Worm (Caenorhabditis elegans) whole organism, L4 larva: ENCODE results near the gene F43E2.11.
A peak's percentile ranks its signal among the peaks of the same experiment; 100 is the strongest.

Experiments used
- F44E2.7 ChIP-seq: fragments of 200-800 bp; sonication (Bioruptor generic); IDR thresholded peaks from 2 replicates; pipeline ENCODE4 v2.1.2; 2022; ENCODE audit warnings: missing genetic modification characterization, missing compliant biosample characterization
- T26A8.4 ChIP-seq: fragments of 200-800 bp; sonication (Bioruptor generic); IDR thresholded peaks from 2 replicates; pipeline ENCODE4 v1.3.6; 2022; ENCODE audit warnings: missing genetic modification characterization, missing compliant biosample characterization
- Y48G9A.11 ChIP-seq: fragments of 200-800 bp; sonication (Bioruptor generic); IDR thresholded peaks from 2 replicates; pipeline ENCODE4 v1.3.6; 2022; ENCODE audit warnings: missing genetic modification reagents, missing genetic modification characterization, missing compliant biosample characterization
- Y75B8A.6 ChIP-seq: fragments of 200-800 bp; sonication (Bioruptor generic); IDR thresholded peaks from 2 replicates; pipeline ENCODE4 v1.3.6; 2022; ENCODE audit warnings: missing genetic modification reagents, missing genetic modification characterization, missing compliant biosample characterization
- aha-1 ChIP-seq: fragments of 150-350 bp; peaks from one replicate; lab custom pipeline; 2014; ENCODE audit warnings: missing biosample characterization, missing genetic modification characterization
- ama-1 ChIP-seq: fragments of 150-350 bp; optimal IDR thresholded peaks from 2 replicates; lab custom pipeline; 2014; ENCODE audit warnings: inconsistent platforms, mixed read lengths
- arid-1 ChIP-seq: fragments of 200-800 bp; sonication (Bioruptor generic); conservative IDR thresholded peaks from 2 replicates; pipeline ENCODE4 v1.3.6; 2022; ENCODE audit warnings: missing genetic modification reagents, missing genetic modification characterization, missing compliant biosample characterization
- daf-12 ChIP-seq: fragments of 150-350 bp; optimal IDR thresholded peaks from 2 replicates; lab custom pipeline; 2014; ENCODE audit warnings: missing biosample characterization, missing genetic modification reagents, missing genetic modification characterization
- daf-16 ChIP-seq, 3 experiments: sonication (generic microtip); optimal IDR thresholded peaks; 2 replicates each; lab custom pipeline; 2016 to 2017; ENCODE audit warnings: missing genetic modification characterization in 3 of 3, missing genetic modification reagents in 3 of 3, mild to moderate bottlenecking in 2 of 3, missing compliant biosample characterization in 2 of 3, missing biosample characterization in 1 of 3, moderate library complexity in 1 of 3
- dmd-6 ChIP-seq: fragments of 200-800 bp; sonication (Bioruptor generic); IDR thresholded peaks from 2 replicates; pipeline ENCODE4 v1.3.6; 2022; ENCODE audit warnings: missing genetic modification reagents, missing genetic modification characterization, missing compliant biosample characterization
- dpl-1 ChIP-seq: fragments of 150-350 bp; optimal IDR thresholded peaks from 2 replicates; lab custom pipeline; 2014; ENCODE audit warnings: missing biosample characterization, missing genetic modification reagents, missing genetic modification characterization
- duxl-1 ChIP-seq: sonication (generic microtip); optimal IDR thresholded peaks from 2 replicates; lab custom pipeline; 2016; ENCODE audit warnings: mild to moderate bottlenecking, missing genetic modification characterization, moderate library complexity, missing compliant biosample characterization; ENCODE audit not compliant: poor library complexity
- dve-1 ChIP-seq: sonication (generic microtip); optimal IDR thresholded peaks from 2 replicates; lab custom pipeline; 2017; ENCODE audit warnings: antibody characterized with exemption, mild to moderate bottlenecking, missing genetic modification characterization, missing compliant biosample characterization; ENCODE audit not compliant: insufficient read depth
- egl-43 ChIP-seq: fragments of 200-800 bp; sonication (Bioruptor generic); IDR thresholded peaks from 2 replicates; pipeline ENCODE4 v1.3.6; 2022; ENCODE audit warnings: missing genetic modification reagents, missing genetic modification characterization, missing compliant biosample characterization
- fkh-10 ChIP-seq: fragments of 150-350 bp; optimal IDR thresholded peaks from 2 replicates; lab custom pipeline; 2014; ENCODE audit warnings: missing biosample characterization, missing genetic modification reagents, missing genetic modification characterization
- hif-1 ChIP-seq, 2 experiments: sonication (generic microtip); optimal IDR thresholded peaks; 2 replicates each; lab custom pipeline; 2016 to 2017; ENCODE audit warnings: missing compliant biosample characterization in 2 of 2, missing genetic modification characterization in 2 of 2, missing genetic modification reagents in 2 of 2, missing genotype in 2 of 2, mild to moderate bottlenecking in 1 of 2
- hlh-11 ChIP-seq: fragments of 200-800 bp; sonication (Bioruptor generic); optimal IDR thresholded peaks from 2 replicates; lab custom pipeline; 2018; ENCODE audit warnings: mild to moderate bottlenecking, missing genetic modification characterization, missing compliant biosample characterization
- lin-13 ChIP-seq: fragments of 150-350 bp; optimal IDR thresholded peaks from 2 replicates; lab custom pipeline; 2014; ENCODE audit warnings: missing biosample characterization, missing genetic modification reagents, missing genetic modification characterization
- lin-29 ChIP-seq: fragments of 200-800 bp; sonication (Bioruptor generic); IDR thresholded peaks from 2 replicates; pipeline ENCODE4 v1.3.6; 2022; ENCODE audit warnings: missing genetic modification reagents, missing genetic modification characterization, missing compliant biosample characterization
- lir-3 ChIP-seq: sonication (generic microtip); optimal IDR thresholded peaks from 2 replicates; lab custom pipeline; 2016; ENCODE audit warnings: mild to moderate bottlenecking, missing genetic modification characterization, missing compliant biosample characterization
- lsy-2 ChIP-seq, 2 experiments: fragments of 150-350 bp in 1 of 2; sonication (generic microtip) in 1 of 2; optimal IDR thresholded peaks; 2 replicates each; lab custom pipeline; 2014 to 2017; ENCODE audit warnings: missing biosample characterization in 2 of 2, missing genetic modification characterization in 2 of 2
- mdl-1 ChIP-seq, 2 experiments: fragments of 150-350 bp in 1 of 2; sonication (generic microtip) in 1 of 2; optimal IDR thresholded peaks; 2 replicates each; lab custom pipeline; 2014 to 2017; ENCODE audit warnings: missing biosample characterization in 2 of 2, missing genetic modification characterization in 2 of 2
- mep-1 ChIP-seq: fragments of 150-350 bp; sonication (generic microtip); optimal IDR thresholded peaks from 3 replicates; lab custom pipeline; 2014; ENCODE audit warnings: missing biosample characterization, missing genetic modification characterization
- mes-2 ChIP-seq: sonication (generic microtip); optimal IDR thresholded peaks from 2 replicates; lab custom pipeline; 2016; ENCODE audit warnings: missing genotype, mild to moderate bottlenecking, missing genetic modification characterization, missing compliant biosample characterization; ENCODE audit not compliant: poor library complexity, severe bottlenecking
- mxl-2 ChIP-seq: fragments of 200-800 bp; sonication (Bioruptor generic); conservative IDR thresholded peaks from 2 replicates; pipeline ENCODE4 v1.3.6; 2022; ENCODE audit warnings: missing genetic modification reagents, missing genetic modification characterization, missing compliant biosample characterization
- nhr-111 ChIP-seq: fragments of 200-800 bp; sonication (Bioruptor generic); optimal IDR thresholded peaks from 2 replicates; lab custom pipeline; 2018; ENCODE audit warnings: mild to moderate bottlenecking, missing genetic modification characterization, missing compliant biosample characterization
- nhr-28 ChIP-seq: fragments of 150-350 bp; optimal IDR thresholded peaks from 2 replicates; lab custom pipeline; 2014; ENCODE audit warnings: missing biosample characterization, missing genetic modification characterization
- nhr-48 ChIP-seq: sonication (generic microtip); optimal IDR thresholded peaks from 2 replicates; lab custom pipeline; 2016; ENCODE audit warnings: mild to moderate bottlenecking, missing genetic modification characterization, missing compliant biosample characterization
- nhr-6 ChIP-seq: fragments of 150-350 bp; optimal IDR thresholded peaks from 2 replicates; lab custom pipeline; 2014; ENCODE audit warnings: missing biosample characterization, missing genetic modification characterization
- php-3 ChIP-seq: fragments of 200-800 bp; sonication (Bioruptor generic); IDR thresholded peaks from 2 replicates; pipeline ENCODE4 v1.3.6; 2022; ENCODE audit warnings: missing genetic modification reagents, missing genetic modification characterization, missing compliant biosample characterization
- saeg-2 ChIP-seq: fragments of 200-800 bp; sonication (Bioruptor generic); IDR thresholded peaks from 2 replicates; pipeline ENCODE4 v1.3.6; 2022; ENCODE audit warnings: missing genetic modification reagents, missing genetic modification characterization, missing compliant biosample characterization
- snpc-1.2 ChIP-seq: fragments of 200-800 bp; sonication (Bioruptor generic); IDR thresholded peaks from 2 replicates; pipeline ENCODE4 v1.3.6; 2022; ENCODE audit warnings: missing genetic modification reagents, missing genetic modification characterization, missing compliant biosample characterization
- snpc-4 ChIP-seq: fragments of 150-350 bp; optimal IDR thresholded peaks from 2 replicates; lab custom pipeline; 2014; ENCODE audit warnings: missing biosample characterization, missing genetic modification characterization
- spr-3 ChIP-seq: fragments of 200-800 bp; sonication (Bioruptor generic); optimal IDR thresholded peaks from 2 replicates; lab custom pipeline; 2018; ENCODE audit warnings: mild to moderate bottlenecking, missing genetic modification characterization, missing compliant biosample characterization
- unc-39 ChIP-seq: sonication (generic microtip); optimal IDR thresholded peaks from 2 replicates; lab custom pipeline; 2017; ENCODE audit warnings: missing biosample characterization, missing genetic modification characterization
- unc-62 ChIP-seq, 3 experiments: fragments of 150-350 bp in 1 of 3; sonication (generic microtip); optimal IDR thresholded peaks in 2 of 3; peaks in 1 of 3; 1 replicate in 1 of 3; 2 replicates in 2 of 3; lab custom pipeline; 2014 to 2017; ENCODE audit warnings: missing biosample characterization in 3 of 3, missing genetic modification characterization in 3 of 3, missing genetic modification reagents in 3 of 3, missing genotype in 1 of 3
- vab-7 ChIP-seq: fragments of 200-800 bp; sonication (Bioruptor generic); IDR thresholded peaks from 2 replicates; pipeline ENCODE4 v1.3.6; 2022; ENCODE audit warnings: missing genetic modification reagents, missing genetic modification characterization, missing compliant biosample characterization
- ztf-11 ChIP-seq: fragments of 150-350 bp; optimal IDR thresholded peaks from 2 replicates; lab custom pipeline; 2014; ENCODE audit warnings: missing biosample characterization, missing genetic modification characterization
- ztf-7 ChIP-seq: fragments of 150-350 bp; optimal IDR thresholded peaks from 2 replicates; lab custom pipeline; 2014; ENCODE audit warnings: missing biosample characterization, missing genetic modification characterization

The F43E2.11 gene

DNA sequence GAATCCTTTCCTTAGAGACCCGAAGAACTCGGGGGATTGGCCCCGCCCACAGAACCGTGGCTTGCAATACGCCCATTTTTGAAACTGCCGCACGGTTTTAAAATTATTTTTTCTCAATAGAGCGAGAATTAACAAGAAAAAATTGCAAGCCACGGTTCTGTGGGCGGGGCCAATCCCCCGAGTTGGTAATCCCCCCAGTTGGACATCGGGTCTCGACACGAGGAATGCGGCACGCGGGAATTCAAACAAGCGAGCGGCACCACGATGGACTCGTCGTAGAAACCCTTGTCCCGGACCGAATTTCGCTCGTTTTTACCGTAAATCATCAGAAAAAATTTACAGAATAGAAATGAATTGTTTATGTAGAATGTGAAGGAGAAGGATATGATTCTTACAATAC, 17.1 kb downstream of the F43E2.11 start (continued):
- TF ChIP-seq ztf-11 (tag; lab: Kevin White, UChicago) (no peak), nhr-28 (tag; lab: Kevin White, UChicago) (no peak), fkh-10 (GFP tag; lab: Kevin White, UChicago) (no peak), dve-1 (tag; lab: Kevin White, UChicago) (no peak), nhr-111 (no peak), aha-1 (tag; lab: Kevin White, UChicago) (no peak), mes-2 (tag; lab: Kevin White, UChicago) (peak; percentile 15), egl-43 (GFP tag; lab: Robert Waterston, UW) (peak; percentile 58; the same call in 1 of the 2 replicates), dmd-6 (GFP tag; lab: Robert Waterston, UW) (no peak), F44E2.7 (no peak), spr-3 (GFP tag; lab: Kevin White, UChicago) (no peak), daf-12 (tag; lab: Kevin White, UChicago) (no peak), saeg-2 (GFP tag; lab: Robert Waterston, UW) (no peak), ama-1 (lab: Kevin White, UChicago) (no peak), mep-1 (no peak), ztf-7 (no peak), mxl-2 (no peak), duxl-1 (tag; lab: Kevin White, UChicago) (no peak), Y48G9A.11 (GFP tag; lab: Robert Waterston, UW) (peak; percentile 91), unc-39 (tag; lab: Kevin White, UChicago) (no peak), dpl-1 (GFP tag; lab: Kevin White, UChicago) (no peak), hif-1 (tag; optimal IDR thresholded peaks at IDR 0.05; lab: Kevin White, UChicago) (no peak), T26A8.4 (GFP tag; lab: Robert Waterston, UW) (no peak), php-3 (0 out of 2 replicates have a peak, but pooled peaks have one; percentile 50), snpc-1.2 (GFP tag; lab: Robert Waterston, UW) (peak; percentile 48; the same call in 1 of the 2 replicates)

DNA sequence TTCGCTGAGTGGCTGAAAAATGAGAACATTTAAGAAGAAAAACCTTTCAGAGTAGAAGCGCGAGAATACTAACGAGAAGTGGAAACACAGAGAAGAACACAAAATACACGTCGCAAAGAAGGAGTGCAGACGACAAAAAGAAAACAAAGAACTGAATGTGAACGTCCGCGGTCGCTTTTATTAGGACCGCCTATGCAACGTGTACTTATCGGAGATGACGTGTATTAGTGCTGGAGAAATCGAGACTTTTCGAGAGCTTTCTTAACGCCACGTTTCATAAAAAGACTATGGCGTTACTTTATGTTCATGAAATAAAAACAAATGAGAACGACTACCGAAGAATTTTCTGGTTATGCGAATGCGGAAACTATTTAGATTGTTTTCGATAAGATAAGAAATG, 17.6 kb downstream of the F43E2.11 start, which contains the start of gene hsp-4:
Gene hsp-4 (minus strand): TSS at position 139 of the 400 bp plus-strand sequence.
- TF ChIP-seq Y48G9A.11 (GFP tag; lab: Robert Waterston, UW) (no peak), vab-7 (GFP tag; lab: Robert Waterston, UW) (no peak), mep-1 (peak; percentile 25), lin-13 (GFP tag; lab: Kevin White, UChicago) (no peak), nhr-6 (tag; lab: Kevin White, UChicago) (no peak), aha-1 (tag; lab: Kevin White, UChicago) (peak; percentile 60), daf-16 (GFP tag; optimal IDR thresholded peaks at IDR 0.05; lab: Kevin White, UChicago) (no peak), daf-16 (tag; optimal IDR thresholded peaks at IDR 0.05; lab: Kevin White, UChicago) (peak; percentile 20), mdl-1 (tag; optimal IDR thresholded peaks at IDR 0.05; lab: Kevin White, UChicago) (peak in 1 of 2 experiments; percentile 27), hlh-11 (tag; lab: Kevin White, UChicago) (peak; percentile 41), nhr-28 (tag; lab: Kevin White, UChicago) (peak; percentile 23), nhr-48 (peak; percentile 31), lsy-2 (tag; optimal IDR thresholded peaks at IDR 0.05; lab: Kevin White, UChicago) (peak in 1 of 2 experiments; percentile 45), dve-1 (tag; lab: Kevin White, UChicago) (peak; percentile 7)

DNA sequence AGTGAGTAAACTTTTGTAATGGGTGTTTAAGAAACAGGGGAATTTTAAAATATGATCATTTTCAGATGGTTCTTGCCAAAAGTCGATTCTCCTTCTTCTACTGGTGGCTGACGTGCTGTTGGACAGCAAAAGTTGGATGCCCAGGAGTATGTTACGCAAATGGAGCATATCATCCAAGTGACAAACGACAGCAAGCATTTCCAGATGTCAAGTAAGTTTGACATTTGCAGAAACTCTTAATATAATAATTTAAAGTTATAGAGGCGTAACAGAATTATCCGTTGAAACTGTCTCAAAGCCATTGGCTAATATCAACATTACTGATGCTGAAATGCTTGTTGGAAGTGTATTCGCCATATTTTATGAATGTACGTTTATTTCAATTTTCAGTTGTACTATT, 22.0 kb downstream of the F43E2.11 start:
- TF ChIP-seq unc-39 (tag; lab: Kevin White, UChicago) (no peak), duxl-1 (tag; lab: Kevin White, UChicago) (peak; percentile 38), Y75B8A.6 (GFP tag; lab: Robert Waterston, UW) (no peak), spr-3 (GFP tag; lab: Kevin White, UChicago) (no peak), lin-29 (GFP tag; lab: Robert Waterston, UW) (no peak), arid-1 (GFP tag; lab: Robert Waterston, UW) (no peak), T26A8.4 (GFP tag; lab: Robert Waterston, UW) (0 out of 2 replicates have a peak, but pooled peaks have one; percentile 26), snpc-4 (no peak), aha-1 (tag; lab: Kevin White, UChicago) (peak; percentile 71), unc-62 (GFP tag; optimal IDR thresholded peaks at IDR 0.05 in 1 of 2; lab: Kevin White, UChicago) (peak in 1 of 2 experiments; percentile 25), unc-62 (tag; optimal IDR thresholded peaks at IDR 0.05; lab: Kevin White, UChicago) (no peak), lir-3 (tag; lab: Kevin White, UChicago) (no peak)
- TF ChIP-seq, all 104 proteins: peak for 4
